Fruit fly (Drosophila melanogaster): Measurements from ENCODE around the gene Mst57Dc.

Mst57Dc gene

DNA sequence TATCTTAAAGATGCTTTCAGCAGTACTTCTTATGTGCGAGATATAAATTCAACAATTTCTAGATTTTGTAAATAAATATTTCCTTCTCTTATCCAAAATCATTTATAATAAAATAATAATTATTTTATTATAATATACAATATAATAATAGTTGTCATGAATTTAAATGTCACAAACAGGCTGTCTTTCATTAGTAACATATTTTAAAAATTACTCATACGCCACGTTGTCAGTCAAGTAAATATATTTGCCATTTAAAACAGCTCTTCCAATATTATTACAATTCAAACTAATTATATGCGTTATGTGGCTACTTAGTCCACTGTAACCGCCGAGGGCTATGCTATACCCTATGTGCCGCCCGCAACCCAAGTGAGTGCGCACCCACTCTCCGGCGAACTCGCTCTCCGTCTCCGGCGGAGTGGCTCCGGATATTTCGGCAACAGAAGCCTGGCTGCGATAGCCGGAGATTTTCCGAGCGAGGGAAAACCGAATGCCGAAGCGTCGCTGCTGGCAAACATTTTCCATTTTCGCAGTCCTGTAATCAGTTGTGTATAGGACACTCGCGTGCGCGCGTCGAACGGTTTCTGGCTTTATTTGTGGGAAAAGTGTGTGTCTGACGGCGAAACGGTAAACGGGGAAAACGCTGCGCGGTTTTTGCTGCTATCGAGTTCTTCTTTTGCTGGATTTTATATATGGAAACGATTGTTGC is 26.3 kb upstream of the Mst57Dc start, which contains the start of gene CG5890 (continued):
- TF ChIP-seq Taf1 (GFP tag; IDR thresholded peaks at IDR 0.05): no peak
- no peak for TF ChIP-seq CHES-1-like (GFP tag; optimal IDR thresholded peaks at IDR 0.05)
- TF ChIP-seq CG30020 (tag; optimal IDR thresholded peaks at IDR 0.05): no peak
- no peak for TF ChIP-seq B-H2 (GFP tag; optimal IDR thresholded peaks at IDR 0.05)
- no peak for TF ChIP-seq CG15011 (GFP tag; optimal IDR thresholded peaks at IDR 0.05)
- peak; percentile 41 for TF ChIP-seq Sox100B (GFP tag; optimal IDR thresholded peaks at IDR 0.05)
- TF ChIP-seq bab2 (GFP tag; optimal IDR thresholded peaks at IDR 0.05): no peak
- TF ChIP-seq Fer1 (GFP tag; optimal IDR thresholded peaks at IDR 0.05): peak; percentile 73
- no peak for TF ChIP-seq esg (GFP tag; conservative IDR thresholded peaks at IDR 0.05)
- no peak for TF ChIP-seq CG6854 (GFP tag; optimal IDR thresholded peaks at IDR 0.05)
- no peak for TF ChIP-seq Rfx (GFP tag; IDR thresholded peaks at IDR 0.05)
- TF ChIP-seq dysf (GFP tag; IDR thresholded peaks at IDR 0.05): 0 out of 3 replicates have a peak, but pooled peaks have one; percentile 18
- no peak for TF ChIP-seq luna (GFP tag; optimal IDR thresholded peaks at IDR 0.05)
- TF ChIP-seq CG6272 (GFP tag; IDR thresholded peaks at IDR 0.05): no peak
- no peak for TF ChIP-seq tx (GFP tag; optimal IDR thresholded peaks at IDR 0.05)
- TF ChIP-seq Ets65A (GFP tag): no peak
- TF ChIP-seq CG18262 (tag; optimal IDR thresholded peaks at IDR 0.05): no peak
- no peak for TF ChIP-seq sim (GFP tag; IDR thresholded peaks at IDR 0.05)
- no peak for TF ChIP-seq CG7271 (tag; optimal IDR thresholded peaks at IDR 0.05)
- TF ChIP-seq Aef1 (GFP tag; IDR thresholded peaks at IDR 0.05): no peak
- TF ChIP-seq disco-r (GFP tag; optimal IDR thresholded peaks at IDR 0.05): no peak
- TF ChIP-seq CG11560 (tag; IDR thresholded peaks at IDR 0.05): no peak
- no peak for TF ChIP-seq bowl (GFP tag; IDR thresholded peaks at IDR 0.05)
- peak; percentile 18 for TF ChIP-seq BtbVII (GFP tag; optimal IDR thresholded peaks at IDR 0.05)
- TF ChIP-seq nerfin-1 (tag; optimal IDR thresholded peaks at IDR 0.05): no peak
- no peak for TF ChIP-seq jigr1 (GFP tag; IDR thresholded peaks at IDR 0.05)
- TF ChIP-seq Mrtf (GFP tag; IDR thresholded peaks at IDR 0.05): 0 out of 3 replicates have a peak, but pooled peaks have one; percentile 8
- TF ChIP-seq CG17328 (GFP tag; IDR thresholded peaks at IDR 0.05): no peak
- TF ChIP-seq CG43689 (GFP tag; IDR thresholded peaks at IDR 0.05): no peak
- peak; percentile 12 for TF ChIP-seq scrt (GFP tag; optimal IDR thresholded peaks at IDR 0.05)
- TF ChIP-seq zfh1 (GFP tag; IDR thresholded peaks at IDR 0.05): no peak
- no peak for TF ChIP-seq Vsx1 (GFP tag; optimal IDR thresholded peaks at IDR 0.05)
- TF ChIP-seq CG9609 (GFP tag; optimal IDR thresholded peaks at IDR 0.05): no peak
- no peak for TF ChIP-seq her (GFP tag; optimal IDR thresholded peaks at IDR 0.05)
- no peak for TF ChIP-seq CG8290 (GFP tag; optimal IDR thresholded peaks at IDR 0.05)
- TF ChIP-seq CG8290 (tag; optimal IDR thresholded peaks at IDR 0.05): no peak
- no peak for TF ChIP-seq ara (GFP tag; IDR thresholded peaks at IDR 0.05)
- TF ChIP-seq Atf3 (GFP tag; optimal IDR thresholded peaks at IDR 0.05): no peak
- no peak for TF ChIP-seq nmo (GFP tag; optimal IDR thresholded peaks at IDR 0.05)
- TF ChIP-seq CG8388 (GFP tag; optimal IDR thresholded peaks at IDR 0.05): no peak
- no peak for TF ChIP-seq CG17361 (GFP tag; IDR thresholded peaks at IDR 0.05)
- TF ChIP-seq CG11085 (GFP tag; IDR thresholded peaks at IDR 0.05): no peak
- TF ChIP-seq HHEX (GFP tag; optimal IDR thresholded peaks at IDR 0.05): no peak
- no peak for TF ChIP-seq abd-A (tag; optimal IDR thresholded peaks at IDR 0.05)
- peak; percentile 7 for TF ChIP-seq CG12659 (GFP tag; optimal IDR thresholded peaks at IDR 0.05)
- TF ChIP-seq YL-1 (GFP tag; optimal IDR thresholded peaks at IDR 0.05): no peak
- peak; percentile 36 for TF ChIP-seq CG6813 (GFP tag; optimal IDR thresholded peaks at IDR 0.05)
- TF ChIP-seq h (optimal IDR thresholded peaks at IDR 0.05): no peak
- no peak for TF ChIP-seq insv (GFP tag; optimal IDR thresholded peaks at IDR 0.05)
- TF ChIP-seq Gug (GFP tag; IDR thresholded peaks at IDR 0.05): no peak
- no peak for TF ChIP-seq dan (GFP tag; IDR thresholded peaks at IDR 0.05)
- TF ChIP-seq gcm2 (GFP tag; optimal IDR thresholded peaks at IDR 0.05): no peak
- no peak for TF ChIP-seq cad (GFP tag; optimal IDR thresholded peaks at IDR 0.05)

All from whole organism, embryonic.